Worm (Caenorhabditis elegans) whole organism, late embryonic: ENCODE results near the gene mec-12.

Source experiments
- F13H6.1 ChIP-seq: sonication (generic microtip); optimal IDR thresholded peaks from 2 replicates; lab custom pipeline; 2016; ENCODE audit warnings: missing genetic modification characterization, missing compliant biosample characterization
- ceh-19 ChIP-seq: fragments of 200-800 bp; sonication (Bioruptor generic); optimal IDR thresholded peaks from 2 replicates; lab custom pipeline; 2018; ENCODE audit warnings: mild to moderate bottlenecking, missing genetic modification characterization, missing compliant biosample characterization
- hlh-13 ChIP-seq: fragments of 200-800 bp; sonication (Bioruptor generic); optimal IDR thresholded peaks from 2 replicates; lab custom pipeline; 2018; ENCODE audit warnings: mild to moderate bottlenecking, missing genetic modification characterization, missing compliant biosample characterization
- hlh-30 ChIP-seq: sonication (generic microtip); optimal IDR thresholded peaks from 2 replicates; lab custom pipeline; 2017; ENCODE audit warnings: antibody characterized with exemption, missing genetic modification characterization, missing compliant biosample characterization; ENCODE audit not compliant: insufficient read depth
- hlh-8 ChIP-seq: sonication (generic microtip); optimal IDR thresholded peaks from 2 replicates; lab custom pipeline; 2016; ENCODE audit warnings: missing genotype, missing genetic modification characterization, missing compliant biosample characterization
- lin-11 ChIP-seq: fragments of 200-800 bp; sonication (Bioruptor generic); optimal IDR thresholded peaks from 2 replicates; lab custom pipeline; 2018; ENCODE audit warnings: mild to moderate bottlenecking, missing genetic modification characterization, missing compliant biosample characterization
- pha-2 ChIP-seq: sonication (generic microtip); optimal IDR thresholded peaks from 2 replicates; lab custom pipeline; 2017; ENCODE audit warnings: mild to moderate bottlenecking, missing genetic modification characterization, missing compliant biosample characterization
- ref-2 ChIP-seq: sonication (generic microtip); optimal IDR thresholded peaks from 2 replicates; lab custom pipeline; 2016; ENCODE audit warnings: missing genetic modification characterization, missing compliant biosample characterization
- sox-4 ChIP-seq: sonication (generic microtip); optimal IDR thresholded peaks from 2 replicates; lab custom pipeline; 2017; ENCODE audit warnings: mild to moderate bottlenecking, missing genetic modification characterization, inconsistent platforms, missing compliant biosample characterization

DNA sequence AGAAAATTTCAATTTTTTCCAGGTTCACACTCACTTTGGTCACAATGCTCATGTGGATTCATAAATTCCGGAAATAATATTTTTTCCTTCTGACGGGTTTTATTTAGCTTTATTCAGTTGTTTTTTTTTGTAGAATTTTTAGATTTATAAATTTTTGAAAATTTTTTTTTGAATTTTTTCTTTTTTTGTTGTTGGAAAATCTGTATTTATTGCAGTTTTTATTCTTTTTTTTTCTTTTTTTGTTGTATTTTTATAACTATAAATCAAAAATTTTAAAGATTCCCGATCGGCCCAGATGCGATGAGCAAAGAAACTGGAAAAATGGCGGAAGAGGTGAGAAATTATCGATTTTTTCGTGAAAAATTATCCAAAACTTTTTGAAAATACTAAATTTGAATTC lies 47.5 kb downstream of the mec-12 start, which contains the start of gene ccep-135:
- TF ChIP-seq hlh-13 (GFP tag; lab: Kevin White, UChicago) (no peak), pha-2 (tag; lab: Kevin White, UChicago) (no peak), lin-11 (no peak), sox-4 (tag; lab: Kevin White, UChicago) (no peak), ceh-19 (GFP tag; lab: Kevin White, UChicago) (no peak), F13H6.1 (tag; lab: Kevin White, UChicago) (no peak), ref-2 (tag; lab: Kevin White, UChicago) (no peak), hlh-30 (tag; lab: Kevin White, UChicago) (no peak), hlh-8 (no peak)
